Worm (Caenorhabditis elegans) whole organism, young adult: ENCODE data around the gene tmem-17.

Experiments used
- B0035.1 ChIP-seq: sonication (generic microtip); optimal IDR thresholded peaks from 2 replicates; lab custom pipeline; 2016; ENCODE audit warnings: missing genetic modification characterization, mild to moderate bottlenecking, missing compliant biosample characterization, missing genotype, missing genetic modification reagents
- C06A6.2 ChIP-seq: fragments of 200-800 bp; sonication (Bioruptor generic); conservative IDR thresholded peaks from 2 replicates; pipeline ENCODE4 v1.3.6; 2022; ENCODE audit warnings: missing genetic modification characterization, missing compliant biosample characterization
- atf-7 ChIP-seq: sonication (generic microtip); optimal IDR thresholded peaks from 2 replicates; lab custom pipeline; 2017; ENCODE audit warnings: mild to moderate bottlenecking, missing genetic modification characterization, missing compliant biosample characterization
- bed-2 ChIP-seq: fragments of 200-800 bp; sonication (Bioruptor generic); IDR thresholded peaks from 2 replicates; pipeline ENCODE4 v1.3.6; 2022; ENCODE audit warnings: missing genetic modification reagents, missing genetic modification characterization, missing compliant biosample characterization
- pha-4 ChIP-seq: fragments of 150-350 bp; sonication (generic microtip); optimal IDR thresholded peaks from 2 replicates; lab custom pipeline; 2014; ENCODE audit warnings: missing biosample characterization, missing genetic modification reagents, missing genetic modification characterization
- tbx-9 ChIP-seq: sonication (generic microtip); optimal IDR thresholded peaks from 2 replicates; lab custom pipeline; 2016; ENCODE audit warnings: borderline replicate concordance, missing genetic modification characterization, inconsistent platforms, missing compliant biosample characterization
- unc-62 ChIP-seq: fragments of 150-350 bp; optimal IDR thresholded peaks from 2 replicates; lab custom pipeline; 2014; ENCODE audit warnings: missing biosample characterization, missing genetic modification reagents, missing genetic modification characterization

DNA sequence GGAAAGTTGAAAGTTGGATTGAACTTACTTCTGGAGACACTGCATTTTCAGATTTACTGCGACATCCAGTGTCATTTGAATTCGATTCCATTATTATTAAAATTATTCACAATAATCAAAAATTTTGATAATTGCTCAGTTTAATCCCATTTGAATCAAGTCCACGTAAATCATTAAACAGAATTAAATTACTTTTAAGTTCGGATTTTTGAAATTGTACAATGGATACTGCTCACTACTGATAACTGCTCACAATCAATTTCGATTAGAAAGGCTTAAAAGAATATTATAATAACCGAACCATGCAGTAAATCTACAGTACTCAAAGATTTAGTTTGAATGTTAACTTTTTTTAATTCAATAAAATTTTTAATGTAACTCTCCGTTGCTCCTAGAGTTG lies 5.9 kb upstream of the tmem-17 start, which contains the start of gene R01H2.4:
- no peak for TF ChIP-seq pha-4 (tag; lab: Kevin White, UChicago)
- no peak for TF ChIP-seq C06A6.2 (GFP tag; lab: Robert Waterston, UW)
- no peak for TF ChIP-seq B0035.1
- TF ChIP-seq tbx-9, result no peak
- TF ChIP-seq bed-2 (GFP tag; lab: Robert Waterston, UW), result no peak
- TF ChIP-seq unc-62 (GFP tag; lab: Kevin White, UChicago), result no peak
- TF ChIP-seq atf-7 (tag; lab: Kevin White, UChicago), result no peak
